Worm (Caenorhabditis elegans) whole organism, late embryonic: ENCODE results near the gene gly-12.

Experiments
- C38D4.7 ChIP-seq: fragments of 200-800 bp; sonication (Bioruptor generic); optimal IDR thresholded peaks from 2 replicates; lab custom pipeline; 2018; ENCODE audit warnings: mild to moderate bottlenecking, missing genetic modification characterization, moderate library complexity, missing compliant biosample characterization
- F13H6.1 ChIP-seq: sonication (generic microtip); optimal IDR thresholded peaks from 2 replicates; lab custom pipeline; 2016; ENCODE audit warnings: missing genetic modification characterization, missing compliant biosample characterization
- T23F11.4 ChIP-seq: fragments of 200-800 bp; sonication (Bioruptor generic); optimal IDR thresholded peaks from 2 replicates; lab custom pipeline; 2018; ENCODE audit warnings: mild to moderate bottlenecking, missing genetic modification characterization, missing compliant biosample characterization
- ahr-1 ChIP-seq: sonication (generic microtip); optimal IDR thresholded peaks from 2 replicates; lab custom pipeline; 2016; ENCODE audit warnings: missing genetic modification characterization, missing compliant biosample characterization
- ama-1 ChIP-seq: fragments of 150-350 bp; optimal IDR thresholded peaks from 2 replicates; lab custom pipeline; 2014
- ceh-14 ChIP-seq: sonication (generic microtip); optimal IDR thresholded peaks from 2 replicates; lab custom pipeline; 2016; ENCODE audit warnings: missing genotype, missing genetic modification characterization, missing compliant biosample characterization
- ceh-18 ChIP-seq: sonication (generic microtip); optimal IDR thresholded peaks from 2 replicates; lab custom pipeline; 2016; ENCODE audit warnings: missing genetic modification characterization, missing compliant biosample characterization
- ceh-22 ChIP-seq: sonication (generic microtip); optimal IDR thresholded peaks from 2 replicates; lab custom pipeline; 2017; ENCODE audit warnings: missing biosample characterization, missing genetic modification characterization
- ceh-30 ChIP-seq: fragments of 150-350 bp; optimal IDR thresholded peaks from 2 replicates; lab custom pipeline; 2014; ENCODE audit warnings: missing biosample characterization, missing genetic modification characterization
- ceh-45 ChIP-seq: fragments of 200-800 bp; sonication (Bioruptor generic); IDR thresholded peaks from 2 replicates; pipeline ENCODE4 v1.3.6; 2022; ENCODE audit warnings: missing genetic modification reagents, missing genetic modification characterization, missing compliant biosample characterization
- ceh-9 ChIP-seq: sonication (generic microtip); optimal IDR thresholded peaks from 2 replicates; lab custom pipeline; 2016; ENCODE audit warnings: mild to moderate bottlenecking, missing genetic modification characterization, inconsistent platforms, missing compliant biosample characterization
- ets-4 ChIP-seq: sonication (generic microtip); optimal IDR thresholded peaks from 2 replicates; lab custom pipeline; 2016; ENCODE audit warnings: missing genetic modification characterization, missing compliant biosample characterization
- eyg-1 ChIP-seq: sonication (generic microtip); optimal IDR thresholded peaks from 2 replicates; lab custom pipeline; 2016; ENCODE audit warnings: missing genotype, missing genetic modification characterization, missing compliant biosample characterization
- fax-1 ChIP-seq: sonication (generic microtip); optimal IDR thresholded peaks from 2 replicates; lab custom pipeline; 2016; ENCODE audit warnings: missing genotype, missing genetic modification characterization, missing compliant biosample characterization
- gmeb-2 ChIP-seq: sonication (generic microtip); optimal IDR thresholded peaks from 2 replicates; lab custom pipeline; 2016; ENCODE audit warnings: missing genetic modification characterization, inconsistent platforms, missing compliant biosample characterization
- hlh-13 ChIP-seq: fragments of 200-800 bp; sonication (Bioruptor generic); optimal IDR thresholded peaks from 2 replicates; lab custom pipeline; 2018; ENCODE audit warnings: mild to moderate bottlenecking, missing genetic modification characterization, missing compliant biosample characterization
- hlh-15 ChIP-seq: sonication (generic microtip); optimal IDR thresholded peaks from 2 replicates; lab custom pipeline; 2016; ENCODE audit warnings: missing genetic modification characterization, missing compliant biosample characterization
- hlh-30 ChIP-seq: sonication (generic microtip); optimal IDR thresholded peaks from 2 replicates; lab custom pipeline; 2017; ENCODE audit warnings: antibody characterized with exemption, missing genetic modification characterization, missing compliant biosample characterization; ENCODE audit not compliant: insufficient read depth
- hlh-6 ChIP-seq: sonication (generic microtip); optimal IDR thresholded peaks from 2 replicates; lab custom pipeline; 2016; ENCODE audit warnings: missing genotype, missing genetic modification characterization, missing compliant biosample characterization
- lin-11 ChIP-seq: fragments of 200-800 bp; sonication (Bioruptor generic); optimal IDR thresholded peaks from 2 replicates; lab custom pipeline; 2018; ENCODE audit warnings: mild to moderate bottlenecking, missing genetic modification characterization, missing compliant biosample characterization
- mec-3 ChIP-seq: sonication (generic microtip); optimal IDR thresholded peaks from 2 replicates; lab custom pipeline; 2016; ENCODE audit warnings: borderline replicate concordance, missing genetic modification characterization, missing compliant biosample characterization
- nfya-1 ChIP-seq: sonication (generic microtip); optimal IDR thresholded peaks from 2 replicates; lab custom pipeline; 2017; ENCODE audit warnings: missing genetic modification characterization, mild to moderate bottlenecking, missing compliant biosample characterization, antibody characterized with exemption, moderate library complexity
- nhr-11 ChIP-seq: fragments of 150-350 bp; optimal IDR thresholded peaks from 2 replicates; lab custom pipeline; 2014; ENCODE audit warnings: missing biosample characterization, missing genetic modification characterization
- nhr-232 ChIP-seq: sonication (generic microtip); optimal IDR thresholded peaks from 2 replicates; lab custom pipeline; 2016; ENCODE audit warnings: missing genetic modification characterization, missing compliant biosample characterization
- npax-4 ChIP-seq: sonication (generic microtip); optimal IDR thresholded peaks from 2 replicates; lab custom pipeline; 2016; ENCODE audit warnings: missing genetic modification characterization, missing compliant biosample characterization
- pat-9 ChIP-seq: fragments of 200-800 bp; sonication (Bioruptor generic); optimal IDR thresholded peaks from 2 replicates; lab custom pipeline; 2018; ENCODE audit warnings: mild to moderate bottlenecking, missing genetic modification characterization, moderate library complexity, missing compliant biosample characterization
- pax-1 ChIP-seq: fragments of 150-350 bp; optimal IDR thresholded peaks from 2 replicates; lab custom pipeline; 2014; ENCODE audit warnings: missing biosample characterization, missing genetic modification characterization
- pqm-1 ChIP-seq: sonication (generic microtip); optimal IDR thresholded peaks from 2 replicates; lab custom pipeline; 2016; ENCODE audit warnings: missing genetic modification characterization, missing compliant biosample characterization
- pros-1 ChIP-seq: fragments of 150-350 bp; optimal IDR thresholded peaks from 2 replicates; lab custom pipeline; 2014; ENCODE audit warnings: missing biosample characterization, missing genetic modification reagents, missing genetic modification characterization
- sdc-2 ChIP-seq: sonication (generic microtip); optimal IDR thresholded peaks from 2 replicates; lab custom pipeline; 2016; ENCODE audit warnings: missing genotype, missing genetic modification characterization, missing compliant biosample characterization
- sox-4 ChIP-seq: sonication (generic microtip); optimal IDR thresholded peaks from 2 replicates; lab custom pipeline; 2017; ENCODE audit warnings: mild to moderate bottlenecking, missing genetic modification characterization, inconsistent platforms, missing compliant biosample characterization
- syd-9 ChIP-seq: sonication (generic microtip); optimal IDR thresholded peaks from 2 replicates; lab custom pipeline; 2016; ENCODE audit warnings: mild to moderate bottlenecking, missing genetic modification characterization, moderate library complexity, missing compliant biosample characterization
- tbx-7 ChIP-seq: sonication (generic microtip); optimal IDR thresholded peaks from 2 replicates; lab custom pipeline; 2016; ENCODE audit warnings: missing genotype, missing genetic modification characterization, missing compliant biosample characterization
- ttx-3 ChIP-seq: sonication (generic microtip); optimal IDR thresholded peaks from 2 replicates; lab custom pipeline; 2016; ENCODE audit warnings: missing genetic modification reagents, missing genetic modification characterization, missing compliant biosample characterization
- unc-3 ChIP-seq, 2 experiments: fragments of 200-800 bp in 1 of 2; sonication (Bioruptor generic) in 1 of 2; sonication (generic microtip) in 1 of 2; conservative IDR thresholded peaks in 1 of 2; optimal IDR thresholded peaks in 1 of 2; 2 replicates each; pipeline versions ENCODE4 v1.3.6 to Lab custom; 2016 to 2022; ENCODE audit warnings: missing compliant biosample characterization in 2 of 2, missing genetic modification characterization in 2 of 2, missing genetic modification reagents in 1 of 2
- unc-42 ChIP-seq: sonication (generic microtip); optimal IDR thresholded peaks from 2 replicates; lab custom pipeline; 2016; ENCODE audit warnings: missing genotype, missing genetic modification characterization, missing compliant biosample characterization
- unc-55 ChIP-seq: sonication (generic microtip); optimal IDR thresholded peaks from 2 replicates; lab custom pipeline; 2017; ENCODE audit warnings: missing biosample characterization, missing genetic modification reagents, missing genetic modification characterization
- zip-5 ChIP-seq: sonication (generic microtip); optimal IDR thresholded peaks from 2 replicates; lab custom pipeline; 2016; ENCODE audit warnings: missing genetic modification characterization, missing compliant biosample characterization

gly-12 gene

ce11 chrX:7525271-7525670, 39.6 kb downstream of the gly-12 start, which contains the start of gene F46C8.3:
Gene F46C8.3 (plus strand): TSS chrX:7525571.
- no peak for TF ChIP-seq mec-3
- TF ChIP-seq ceh-14 (tag; lab: Kevin White, UChicago) = no peak
- TF ChIP-seq ceh-45 (GFP tag; lab: Robert Waterston, UW) = no peak
- no peak for TF ChIP-seq T23F11.4 (GFP tag; lab: Kevin White, UChicago)
- TF ChIP-seq hlh-6 (tag; lab: Kevin White, UChicago) = no peak
- TF ChIP-seq hlh-13 (GFP tag; lab: Kevin White, UChicago) = no peak
- TF ChIP-seq hlh-15 (tag; lab: Kevin White, UChicago) = no peak
- no peak for TF ChIP-seq nfya-1
- no peak for TF ChIP-seq ceh-30 (tag; lab: Kevin White, UChicago)
- no peak for TF ChIP-seq fax-1 (tag; lab: Kevin White, UChicago)
- TF ChIP-seq, all 69 proteins: peak for 0

ce11 chrX:7532632-7533031, 47.0 kb downstream of the gly-12 start, which contains the start of gene ceh-14:
Gene ceh-14 (minus strand): TSS chrX:7532732.
- TF ChIP-seq mec-3 = no peak
- TF ChIP-seq pros-1 = no peak
- TF ChIP-seq pat-9 (tag; lab: Kevin White, UChicago) = no peak
- TF ChIP-seq unc-55 (GFP tag; lab: Kevin White, UChicago) = no peak
- no peak for TF ChIP-seq tbx-7
- no peak for TF ChIP-seq unc-3 (GFP tag; conservative IDR thresholded peaks at IDR 0.05; lab: Robert Waterston, UW)
- no peak for TF ChIP-seq unc-3 (tag; optimal IDR thresholded peaks at IDR 0.05; lab: Kevin White, UChicago)
- TF ChIP-seq npax-4 (tag; lab: Kevin White, UChicago) = no peak
- no peak for TF ChIP-seq gmeb-2 (tag; lab: Kevin White, UChicago)
- TF ChIP-seq sox-4 (tag; lab: Kevin White, UChicago) = no peak
- no peak for TF ChIP-seq pqm-1 (tag; lab: Kevin White, UChicago)
- no peak for TF ChIP-seq ets-4 (tag; lab: Kevin White, UChicago)
- no peak for TF ChIP-seq hlh-30 (tag; lab: Kevin White, UChicago)
- TF ChIP-seq pax-1 = no peak
- no peak for TF ChIP-seq sdc-2 (tag; lab: Kevin White, UChicago)
- TF ChIP-seq nhr-11 (tag; lab: Kevin White, UChicago) = no peak
- TF ChIP-seq nhr-232 = no peak
- TF ChIP-seq lin-11 (tag; lab: Kevin White, UChicago) = no peak
- no peak for TF ChIP-seq ahr-1

ce11 chrX:7534454-7534853, 48.8 kb downstream of the gly-12 start:
- TF ChIP-seq unc-42 (tag; lab: Kevin White, UChicago) (no peak), ceh-45 (GFP tag; lab: Robert Waterston, UW) (no peak), pros-1 (no peak), eyg-1 (tag; lab: Kevin White, UChicago) (no peak), ama-1 (lab: Kevin White, UChicago) (no peak), ceh-14 (tag; lab: Kevin White, UChicago) (no peak), ceh-22 (no peak), ceh-18 (tag; lab: Kevin White, UChicago) (no peak), lin-11 (tag; lab: Kevin White, UChicago) (no peak), gmeb-2 (tag; lab: Kevin White, UChicago) (no peak), ttx-3 (no peak), ets-4 (tag; lab: Kevin White, UChicago) (no peak)
- TF ChIP-seq, all 69 proteins: peak for 0

- TF ChIP-seq syd-9 (tag; lab: Kevin White, UChicago) (no peak), lin-11 (tag; lab: Kevin White, UChicago) (no peak), hlh-6 (tag; lab: Kevin White, UChicago) (peak; percentile 43), C38D4.7 (GFP tag; lab: Kevin White, UChicago) (no peak), sox-4 (tag; lab: Kevin White, UChicago) (no peak), zip-5 (tag; lab: Kevin White, UChicago) (no peak), T23F11.4 (GFP tag; lab: Kevin White, UChicago) (no peak), pax-1 (no peak), ceh-9 (peak; percentile 19), nhr-11 (tag; lab: Kevin White, UChicago) (no peak), ets-4 (tag; lab: Kevin White, UChicago) (no peak), mec-3 (no peak), pros-1 (no peak), F13H6.1 (no peak)
Observed at ce11 chrX:7536869-7537268, 51.2 kb downstream of the gly-12 start.
